Worm (Caenorhabditis elegans): ENCODE measurements around the gene math-14.
"Not testable (repeated sequence)": the region's sequence is repeated elsewhere in the genome, so short reads cannot be mapped to it uniquely, and the experiment has no call there.

DNA sequence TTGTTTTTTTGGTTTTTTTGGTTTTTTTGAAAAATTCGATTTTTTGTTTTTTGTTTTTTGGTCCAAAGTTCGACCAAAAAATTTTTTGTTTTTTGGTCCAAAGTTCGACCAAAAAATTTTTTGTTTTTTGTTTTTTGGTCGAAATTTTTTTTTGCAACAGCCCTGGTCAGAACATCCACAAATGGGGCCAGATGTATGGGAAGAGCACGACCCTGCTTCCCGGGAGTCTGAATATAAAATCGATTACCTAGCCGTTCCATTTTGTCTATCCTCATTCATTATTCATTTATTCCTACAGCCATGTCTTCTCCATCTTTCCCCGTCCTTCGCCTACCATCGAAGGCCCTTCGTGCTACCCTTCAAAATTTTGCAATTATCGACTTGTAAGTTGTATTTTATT, 15.1 kb upstream of the math-14 start, which contains the start of gene fbxb-95:
- not testable (repeated sequence) for TF ChIP-seq cey-2 (tag; optimal IDR thresholded peaks at IDR 0.05; ENCODE audit: borderline replicate concordance, insufficient read depth); nhr-25 (tag; optimal IDR thresholded peaks at IDR 0.05; ENCODE audit: borderline replicate concordance, insufficient read depth); zfp-2 (tag; optimal IDR thresholded peaks at IDR 0.05); zfp-3 (GFP tag; conservative IDR thresholded peaks at IDR 0.05); nhr-76 (tag; optimal IDR thresholded peaks at IDR 0.05); lin-29 (GFP tag; IDR thresholded peaks at IDR 0.05); nhr-237 (tag; optimal IDR thresholded peaks at IDR 0.05); nhr-6 (tag; optimal IDR thresholded peaks at IDR 0.05); madf-9 (GFP tag; conservative IDR thresholded peaks at IDR 0.05); lin-13 (GFP tag; optimal IDR thresholded peaks at IDR 0.05); lin-15B (tag; optimal IDR thresholded peaks at IDR 0.05); unc-62 (GFP tag; optimal IDR thresholded peaks at IDR 0.05 in 1 of 2); unc-62 (tag; optimal IDR thresholded peaks at IDR 0.05)

All from whole organism, L4 larva.